Fruit fly (Drosophila melanogaster): Measurements from ENCODE around the gene CG10183.

The CG10183 gene

DNA sequence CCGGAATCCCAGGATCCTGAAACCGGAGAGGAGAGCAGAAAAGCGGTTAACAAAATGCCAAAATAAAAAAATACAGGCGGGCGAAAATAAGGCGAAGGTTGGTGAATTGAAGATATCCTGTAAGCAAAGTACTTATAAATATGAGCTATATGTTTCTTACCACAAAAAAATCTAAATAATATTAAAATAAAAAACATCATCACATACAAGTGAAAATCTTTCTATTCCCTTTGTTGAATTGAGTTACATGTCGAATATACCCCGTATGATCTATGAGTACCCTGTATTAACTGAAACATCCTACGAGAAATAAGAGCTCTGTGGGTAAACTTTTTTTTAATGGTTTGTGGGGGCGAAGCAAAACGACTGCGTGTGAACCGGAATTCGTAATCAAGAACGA is 13.3 kb upstream of the CG10183 start (continued):
- TF ChIP-seq HLH4C (GFP tag; IDR thresholded peaks at IDR 0.05; ENCODE audit: partially characterized antibody) (no peak), emc (GFP tag; optimal IDR thresholded peaks at IDR 0.05) (no peak), hkb (optimal IDR thresholded peaks at IDR 0.05) (no peak), hkb (GFP tag; IDR thresholded peaks at IDR 0.05) (no peak), CG31365 (tag; optimal IDR thresholded peaks at IDR 0.05) (no peak), usp (GFP tag; optimal IDR thresholded peaks at IDR 0.05) (no peak), stc (GFP tag; IDR thresholded peaks at IDR 0.05) (0 out of 2 replicates have a peak, but pooled peaks have one; percentile 29), CG12104 (GFP tag; optimal IDR thresholded peaks at IDR 0.05) (no peak), CG11696 (GFP tag; IDR thresholded peaks at IDR 0.05) (no peak), cad (GFP tag; optimal IDR thresholded peaks at IDR 0.05) (no peak), hb (GFP tag; IDR thresholded peaks at IDR 0.05; ENCODE audit: partially characterized antibody) (no peak), CG7745 (tag; optimal IDR thresholded peaks at IDR 0.05) (no peak), CG4707 (GFP tag; optimal IDR thresholded peaks at IDR 0.05) (no peak), Eip74EF (GFP tag; optimal IDR thresholded peaks at IDR 0.05) (no peak), vvl (GFP tag; IDR thresholded peaks at IDR 0.05) (0 out of 2 replicates have a peak, but pooled peaks have one; percentile 35), CG17328 (GFP tag; IDR thresholded peaks at IDR 0.05) (no peak), sens (GFP tag) (peak; percentile 54), CkIIα-i1 (GFP tag; IDR thresholded peaks at IDR 0.05) (no peak), CG7839 (tag; optimal IDR thresholded peaks at IDR 0.05) (peak; percentile 58), Doc2 (GFP tag; IDR thresholded peaks at IDR 0.05) (no peak), mld (GFP tag; IDR thresholded peaks at IDR 0.05; ENCODE audit: partially characterized antibody) (no peak), CG1647 (GFP tag; optimal IDR thresholded peaks at IDR 0.05) (no peak), NC2α (GFP tag; optimal IDR thresholded peaks at IDR 0.05) (no peak), Bgb (GFP tag; IDR thresholded peaks at IDR 0.05; ENCODE audit: partially characterized antibody) (no peak), Sox102F (GFP tag; optimal IDR thresholded peaks at IDR 0.05) (peak; percentile 26), B-H2 (GFP tag; optimal IDR thresholded peaks at IDR 0.05) (no peak), CG30403 (GFP tag; optimal IDR thresholded peaks at IDR 0.05) (no peak), fd3F (GFP tag; optimal IDR thresholded peaks at IDR 0.05) (no peak), E2f1 (GFP tag; IDR thresholded peaks at IDR 0.05) (no peak), sr (GFP tag; IDR thresholded peaks at IDR 0.05) (no peak), Neu2 (GFP tag; optimal IDR thresholded peaks at IDR 0.05; ENCODE audit: borderline replicate concordance) (no peak), croc (GFP tag; conservative IDR thresholded peaks at IDR 0.05) (no peak), CG6175 (GFP tag; IDR thresholded peaks at IDR 0.05) (no peak), kni (GFP tag; optimal IDR thresholded peaks at IDR 0.05) (no peak), C15 (GFP tag; IDR thresholded peaks at IDR 0.05) (no peak), fru (optimal IDR thresholded peaks at IDR 0.05) (no peak), CG7556 (GFP tag; optimal IDR thresholded peaks at IDR 0.05) (peak; percentile 47), bbx (GFP tag; IDR thresholded peaks at IDR 0.05; ENCODE audit: partially characterized antibody) (no peak), Hr78 (GFP tag; optimal IDR thresholded peaks at IDR 0.05) (no peak), fd96Cb (tag; optimal IDR thresholded peaks at IDR 0.05) (no peak), CG1603 (tag; optimal IDR thresholded peaks at IDR 0.05) (no peak), sqz (GFP tag; optimal IDR thresholded peaks at IDR 0.05) (no peak), CG34422 (GFP tag; IDR thresholded peaks at IDR 0.05) (no peak), Sin3A (optimal IDR thresholded peaks at IDR 0.05) (no peak), CHES-1-like (GFP tag; optimal IDR thresholded peaks at IDR 0.05) (no peak), az2 (GFP tag; optimal IDR thresholded peaks at IDR 0.05) (no peak), Deaf1 (tag; optimal IDR thresholded peaks at IDR 0.05) (no peak)

Measured in whole organism, embryonic.